Fruit fly (Drosophila melanogaster) whole organism, embryonic: ENCODE results near the gene Srp19.
A peak's percentile ranks its signal among the peaks of the same experiment; 100 is the strongest.

Experiments used
- Ada2b ChIP-seq: fragments of 200-800 bp; sonication (Bioruptor generic); IDR thresholded peaks from 2 replicates; pipeline ENCODE4 v1.3.6; 2022; ENCODE audit warnings: missing biosample characterization, missing genetic modification characterization
- Awh ChIP-seq: fragments of 200-800 bp; sonication (Bioruptor generic); IDR thresholded peaks from 2 replicates; pipeline ENCODE4, ENCODE4 v1.3.6; 2022; ENCODE audit warnings: missing biosample characterization, missing genetic modification characterization
- CG10979 ChIP-seq: fragments of 200-800 bp; sonication (Bioruptor generic); optimal IDR thresholded peaks from 2 replicates; lab custom pipeline; 2018; ENCODE audit warnings: missing biosample characterization, mild to moderate bottlenecking, missing genetic modification characterization, moderate library complexity
- CG11456 ChIP-seq: fragments of 200-800 bp; sonication (Bioruptor generic); IDR thresholded peaks from 3 replicates; pipeline ENCODE4 v1.3.6; 2022; ENCODE audit warnings: missing biosample characterization, missing genetic modification characterization
- CG12942 ChIP-seq: fragments of 200-800 bp; sonication (Bioruptor generic); optimal IDR thresholded peaks from 3 replicates; lab custom pipeline; 2016; ENCODE audit warnings: missing biosample characterization, missing genetic modification characterization
- CG15073 ChIP-seq: fragments of 200-800 bp; sonication (Bioruptor generic); optimal IDR thresholded peaks from 2 replicates; lab custom pipeline; 2016; ENCODE audit warnings: missing biosample characterization, missing genetic modification characterization
- CG17568 ChIP-seq: fragments of 200-800 bp; sonication (Bioruptor generic); optimal IDR thresholded peaks from 2 replicates; lab custom pipeline; 2018; ENCODE audit warnings: missing biosample characterization, mild to moderate bottlenecking, missing genetic modification characterization, moderate library complexity
- CG1792 ChIP-seq: fragments of 200-800 bp; sonication (Bioruptor generic); optimal IDR thresholded peaks from 2 replicates; lab custom pipeline; 2016; ENCODE audit warnings: missing biosample characterization, missing genetic modification characterization
- CG30020 ChIP-seq: fragments of 200-800 bp; optimal IDR thresholded peaks from 2 replicates; lab custom pipeline; 2019; ENCODE audit warnings: missing biosample characterization, mild to moderate bottlenecking, missing genetic modification characterization, moderate library complexity
- CG32772 ChIP-seq: fragments of 200-800 bp; sonication (Bioruptor generic); IDR thresholded peaks from 2 replicates; pipeline ENCODE4 v1.3.6; 2022; ENCODE audit warnings: missing biosample characterization, missing genetic modification characterization
- CG3407 ChIP-seq: fragments of 200-800 bp; sonication (Bioruptor generic); optimal IDR thresholded peaks from 2 replicates; lab custom pipeline; 2018; ENCODE audit warnings: missing biosample characterization, mild to moderate bottlenecking, missing genetic modification characterization
- CG4424 ChIP-seq: fragments of 200-800 bp; sonication (Bioruptor generic); optimal IDR thresholded peaks from 3 replicates; lab custom pipeline; 2016; ENCODE audit warnings: missing biosample characterization, missing genetic modification characterization
- CG4617 ChIP-seq: fragments of 200-800 bp; sonication (Bioruptor generic); optimal IDR thresholded peaks from 3 replicates; lab custom pipeline; 2016; ENCODE audit warnings: missing biosample characterization, missing genetic modification characterization, borderline replicate concordance
- CG6689 ChIP-seq: fragments of 200-800 bp; sonication (Bioruptor generic); IDR thresholded peaks from 2 replicates; pipeline ENCODE4 v1.3.6; 2022; ENCODE audit warnings: missing biosample characterization, missing genetic modification characterization
- CG6854 ChIP-seq: fragments of 200-800 bp; sonication (Bioruptor generic); optimal IDR thresholded peaks from 3 replicates; lab custom pipeline; 2017; ENCODE audit warnings: missing biosample characterization, mild to moderate bottlenecking, missing genetic modification characterization
- CG7357 ChIP-seq: fragments of 200-800 bp; sonication (Bioruptor generic); IDR thresholded peaks from 3 replicates; pipeline ENCODE4 v1.3.6; 2022; ENCODE audit warnings: missing biosample characterization, missing genetic modification characterization
- CG7928 ChIP-seq: fragments of 200-800 bp; sonication (Bioruptor generic); optimal IDR thresholded peaks from 2 replicates; lab custom pipeline; 2017; ENCODE audit warnings: missing biosample characterization, mild to moderate bottlenecking, missing genetic modification characterization
- D19A ChIP-seq: fragments of 200-800 bp; optimal IDR thresholded peaks from 3 replicates; lab custom pipeline; 2019; ENCODE audit warnings: missing biosample characterization, mild to moderate bottlenecking, missing genetic modification characterization, moderate library complexity
- D19B ChIP-seq: fragments of 200-800 bp; sonication (Bioruptor generic); optimal IDR thresholded peaks from 2 replicates; lab custom pipeline; 2017; ENCODE audit warnings: missing biosample characterization, mild to moderate bottlenecking, missing genetic modification characterization
- Doc2 ChIP-seq: fragments of 200-800 bp; sonication (Bioruptor generic); IDR thresholded peaks from 2 replicates; pipeline ENCODE4 v1.3.6; 2022; ENCODE audit warnings: missing biosample characterization, missing genetic modification characterization
- Eip74EF ChIP-seq, 2 experiments: fragments of 200-800 bp in 1 of 2; fragments of >200 bp in 1 of 2; sonication (Bioruptor generic) in 1 of 2; optimal IDR thresholded peaks; 2 replicates each; lab custom pipeline; 2017 to 2019; ENCODE audit warnings: missing biosample characterization in 2 of 2, missing genetic modification characterization in 2 of 2, mild to moderate bottlenecking in 1 of 2, moderate library complexity in 1 of 2
- Gsc ChIP-seq: fragments of 200-800 bp; sonication (Bioruptor generic); IDR thresholded peaks from 2 replicates; pipeline ENCODE4 v1.3.6; 2022; ENCODE audit warnings: missing biosample characterization, missing genetic modification characterization
- H2.0 ChIP-seq: fragments of 200-800 bp; sonication (Bioruptor generic); IDR thresholded peaks from 2 replicates; pipeline ENCODE4 v1.3.6; 2022; ENCODE audit warnings: missing biosample characterization, missing genetic modification characterization
- HHEX ChIP-seq: fragments of 200-800 bp; sonication (Bioruptor generic); optimal IDR thresholded peaks from 3 replicates; lab custom pipeline; 2017; ENCODE audit warnings: missing biosample characterization, mild to moderate bottlenecking, missing genetic modification characterization, missing genetic modification reagents
- Hey ChIP-seq: fragments of 200-800 bp; sonication (Bioruptor generic); optimal IDR thresholded peaks from 3 replicates; lab custom pipeline; 2018; ENCODE audit warnings: missing biosample characterization, mild to moderate bottlenecking, missing genetic modification characterization
- Hsf ChIP-seq: fragments of 200-800 bp; sonication (Bioruptor generic); optimal IDR thresholded peaks from 3 replicates; lab custom pipeline; 2016; ENCODE audit warnings: missing biosample characterization, missing genetic modification characterization
- Med ChIP-seq: fragments of 200-800 bp; sonication (Bioruptor generic); peaks from one replicate; lab custom pipeline; 2016; ENCODE audit warnings: missing biosample characterization, missing genetic modification characterization, mild to moderate bottlenecking, inconsistent platforms, moderate library complexity
- Neu2 ChIP-seq: fragments of 200-800 bp; sonication (Bioruptor generic); optimal IDR thresholded peaks from 3 replicates; lab custom pipeline; 2016; ENCODE audit warnings: missing biosample characterization, missing genetic modification characterization, borderline replicate concordance
- Ptx1 ChIP-seq: fragments of 200-800 bp; sonication (Bioruptor generic); IDR thresholded peaks from 2 replicates; pipeline ENCODE4 v1.3.6; 2022; ENCODE audit warnings: missing biosample characterization, missing genetic modification characterization
- Sox100B ChIP-seq: fragments of 200-800 bp; sonication (Bioruptor generic); optimal IDR thresholded peaks from 3 replicates; lab custom pipeline; 2018; ENCODE audit warnings: missing biosample characterization, mild to moderate bottlenecking, missing genetic modification characterization
- Ssrp ChIP-seq: fragments of 200-800 bp; sonication (Bioruptor generic); optimal IDR thresholded peaks from 2 replicates; lab custom pipeline; 2018; ENCODE audit warnings: missing biosample characterization, mild to moderate bottlenecking, missing genetic modification characterization, moderate library complexity
- Stat92E ChIP-seq, 3 experiments: fragments of >200 bp in 2 of 3; fragments of 200-800 bp in 1 of 3; sonication (Bioruptor generic) in 1 of 3; optimal IDR thresholded peaks; 2 replicates each; lab custom pipeline; 2017 to 2019; ENCODE audit warnings: missing biosample characterization in 3 of 3, missing genetic modification characterization in 3 of 3, mild to moderate bottlenecking in 1 of 3, moderate library complexity in 1 of 3
- TFAM ChIP-seq: fragments of 200-800 bp; sonication (Bioruptor generic); optimal IDR thresholded peaks from 2 replicates; lab custom pipeline; 2017; ENCODE audit warnings: missing biosample characterization, missing genetic modification characterization, inconsistent platforms
- bcd ChIP-seq: fragments of 200-800 bp; sonication (Bioruptor generic); optimal IDR thresholded peaks from 2 replicates; lab custom pipeline; 2017; ENCODE audit warnings: missing biosample characterization, mild to moderate bottlenecking, missing genetic modification characterization
- caup ChIP-seq: fragments of 200-800 bp; sonication (Bioruptor generic); optimal IDR thresholded peaks from 3 replicates; lab custom pipeline; 2017; ENCODE audit warnings: missing biosample characterization, mild to moderate bottlenecking, missing genetic modification characterization, moderate library complexity; ENCODE audit not compliant: severe bottlenecking
- chn ChIP-seq: fragments of 200-800 bp; sonication (Bioruptor generic); optimal IDR thresholded peaks from 2 replicates; lab custom pipeline; 2016; ENCODE audit warnings: missing biosample characterization, missing genetic modification characterization
- crc ChIP-seq: fragments of 200-800 bp; sonication (Bioruptor generic); optimal IDR thresholded peaks from 2 replicates; lab custom pipeline; 2016; ENCODE audit warnings: missing biosample characterization, missing genetic modification characterization
- gce ChIP-seq: fragments of 200-800 bp; sonication (Bioruptor generic); IDR thresholded peaks from 3 replicates; pipeline ENCODE4 v1.3.6; 2022; ENCODE audit warnings: missing biosample characterization, missing genetic modification characterization
- gem ChIP-seq: fragments of 200-800 bp; sonication (Bioruptor generic); optimal IDR thresholded peaks from 2 replicates; lab custom pipeline; 2019; ENCODE audit warnings: missing biosample characterization, mild to moderate bottlenecking, missing genetic modification characterization, moderate library complexity
- grau ChIP-seq: fragments of 200-800 bp; optimal IDR thresholded peaks from 3 replicates; lab custom pipeline; 2019; ENCODE audit warnings: missing biosample characterization, mild to moderate bottlenecking, missing genetic modification characterization, moderate library complexity
- ham ChIP-seq: fragments of 200-800 bp; sonication (Bioruptor generic); IDR thresholded peaks from 2 replicates; pipeline ENCODE4 v1.3.6; 2022; ENCODE audit warnings: missing biosample characterization, missing genetic modification characterization
- her ChIP-seq: fragments of 200-800 bp; sonication (Bioruptor generic); optimal IDR thresholded peaks from 2 replicates; lab custom pipeline; 2016; ENCODE audit warnings: missing biosample characterization, missing genetic modification characterization
- hkb ChIP-seq, 2 experiments: fragments of 200-800 bp in 1 of 2; fragments of >200 bp in 1 of 2; sonication (Bioruptor generic) in 1 of 2; IDR thresholded peaks in 1 of 2; optimal IDR thresholded peaks in 1 of 2; 2 replicates each; pipeline versions ENCODE4 v1.3.6 to Lab custom; 2017 to 2022; ENCODE audit warnings: missing biosample characterization in 1 of 2, missing genetic modification characterization in 1 of 2
- ind ChIP-seq: fragments of 200-800 bp; sonication (Bioruptor generic); optimal IDR thresholded peaks from 3 replicates; lab custom pipeline; 2016; ENCODE audit warnings: missing biosample characterization, missing genetic modification characterization
- mirr ChIP-seq: fragments of 200-800 bp; sonication (Bioruptor generic); optimal IDR thresholded peaks from 3 replicates; lab custom pipeline; 2018; ENCODE audit warnings: missing biosample characterization, mild to moderate bottlenecking, missing genetic modification characterization
- mld ChIP-seq: fragments of 200-800 bp; sonication (Bioruptor generic); IDR thresholded peaks from 3 replicates; pipeline ENCODE4 v1.3.6; 2022; ENCODE audit warnings: missing biosample characterization, missing genetic modification characterization; ENCODE audit not compliant: partially characterized antibody
- pfk ChIP-seq: fragments of 200-800 bp; sonication (Bioruptor generic); optimal IDR thresholded peaks from 2 replicates; lab custom pipeline; 2018; ENCODE audit warnings: missing biosample characterization, mild to moderate bottlenecking, missing genetic modification characterization, moderate library complexity
- sc ChIP-seq, 3 experiments: fragments of >200 bp in 2 of 3; fragments of 200-800 bp in 1 of 3; sonication (Bioruptor generic) in 1 of 3; optimal IDR thresholded peaks; 2 replicates in 2 of 3; 3 replicates in 1 of 3; lab custom pipeline; 2017; ENCODE audit warnings: mild to moderate bottlenecking in 1 of 3, missing biosample characterization in 1 of 3, missing genetic modification characterization in 1 of 3, missing genetic modification reagents in 1 of 3

Srp19 gene

DNA sequence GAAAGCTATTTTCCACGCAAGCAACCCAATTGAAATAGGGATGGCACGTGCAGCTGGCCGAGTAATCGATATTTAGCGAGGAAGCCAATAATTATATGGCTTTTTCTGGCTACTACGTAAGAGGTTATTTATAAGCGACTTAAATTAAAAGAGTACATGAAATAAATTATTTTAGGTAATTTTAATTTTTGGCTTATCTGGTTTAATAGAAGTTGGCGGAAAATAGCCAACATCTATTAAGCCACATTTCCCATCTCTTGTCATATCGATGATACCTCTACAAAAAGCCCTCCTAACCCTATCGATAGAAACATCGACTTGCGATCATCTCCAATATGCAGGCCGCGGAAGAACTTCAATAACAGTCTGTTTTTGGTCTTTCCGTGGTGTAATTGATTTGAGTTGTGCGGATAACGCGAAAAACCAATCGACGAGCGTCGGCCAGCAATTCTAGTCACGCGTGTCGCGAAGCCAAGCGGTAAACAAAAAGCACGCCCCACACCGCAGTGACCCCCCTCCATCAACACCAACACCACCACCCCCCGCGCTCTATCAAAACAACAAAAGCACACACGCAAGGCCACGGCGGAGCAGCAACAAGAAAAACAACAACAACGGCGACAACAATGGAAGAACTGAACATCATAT is at the start of gene Srp19, which contains the start of gene qm (continued):
- peak; percentile 56 for TF ChIP-seq Hsf
- no peak for TF ChIP-seq CG17568 (GFP tag; lab: Kevin White, UChicago)
- peak; percentile 59; the same call in 2 of the 3 replicates for TF ChIP-seq mld (GFP tag; lab: Robert Waterston, UW)
- TF ChIP-seq mirr: peak; percentile 22
- peak in 1 of 3 experiments; percentile 48 for TF ChIP-seq Stat92E (GFP tag; optimal IDR thresholded peaks at IDR 0.05; lab: Kevin White, UChicago)
- no peak for TF ChIP-seq CG15073
- TF ChIP-seq CG6689: peak; percentile 29; the same call in 1 of the 2 replicates
- peak; percentile 58 for TF ChIP-seq CG32772
- TF ChIP-seq D19A (tag; lab: Kevin White, UChicago): no peak
- no peak for TF ChIP-seq Hey (tag; lab: Kevin White, UChicago)
- no peak for TF ChIP-seq pfk (GFP tag; lab: Kevin White, UChicago)
- TF ChIP-seq CG6854 (GFP tag; lab: Kevin White, UChicago): peak; percentile 59
- no peak for TF ChIP-seq Sox100B (GFP tag; lab: Kevin White, UChicago)
- no peak for TF ChIP-seq CG7357
- TF ChIP-seq Ptx1 (GFP tag; lab: Robert Waterston, UW): peak; percentile 54; the same call in 1 of the 2 replicates
- no peak for TF ChIP-seq ham
- peak; percentile 19 for TF ChIP-seq CG12942
- TF ChIP-seq bcd (GFP tag; lab: Kevin White, UChicago): peak; percentile 46
- TF ChIP-seq Awh (GFP tag; lab: Robert Waterston, UW): no peak
- TF ChIP-seq hkb (optimal IDR thresholded peaks at IDR 0.05; lab: Kevin White, UChicago): peak; percentile 68
- TF ChIP-seq hkb (GFP tag; IDR thresholded peaks at IDR 0.05; lab: Robert Waterston, UW): peak; percentile 35; the same call in 1 of the 2 replicates
- TF ChIP-seq H2.0: 0 out of 2 replicates have a peak, but pooled peaks have one; percentile 2
- TF ChIP-seq chn (GFP tag; lab: Kevin White, UChicago): peak; percentile 44
- TF ChIP-seq Med (GFP tag; lab: Kevin White, UChicago): peak; percentile 85
- TF ChIP-seq sc (optimal IDR thresholded peaks at IDR 0.05; lab: Kevin White, UChicago): no peak
- TF ChIP-seq sc (GFP tag; optimal IDR thresholded peaks at IDR 0.05; lab: Kevin White, UChicago): no peak
- peak; percentile 76 for TF ChIP-seq gem (tag; lab: Kevin White, UChicago)
- peak; percentile 73; the same call in 2 of the 3 replicates for TF ChIP-seq gce
- TF ChIP-seq CG1792 (GFP tag; lab: Kevin White, UChicago): peak; percentile 20
- 0 out of 3 replicates have a peak, but pooled peaks have one; percentile 41 for TF ChIP-seq CG11456 (GFP tag; lab: Robert Waterston, UW)
- no peak for TF ChIP-seq D19B (GFP tag; lab: Kevin White, UChicago)
- no peak for TF ChIP-seq HHEX (GFP tag; lab: Kevin White, UChicago)
- TF ChIP-seq Neu2 (GFP tag; lab: Kevin White, UChicago): no peak
- TF ChIP-seq caup (GFP tag; lab: Kevin White, UChicago): peak; percentile 22
- peak; percentile 55 for TF ChIP-seq CG30020 (tag; lab: Kevin White, UChicago)
- TF ChIP-seq grau (tag; lab: Kevin White, UChicago): peak; percentile 20
- TF ChIP-seq her (GFP tag; lab: Kevin White, UChicago): no peak
- TF ChIP-seq crc (GFP tag; lab: Kevin White, UChicago): no peak
- TF ChIP-seq Eip74EF (GFP tag; optimal IDR thresholded peaks at IDR 0.05; lab: Kevin White, UChicago): peak in 1 of 2 experiments; percentile 44
- TF ChIP-seq CG3407 (GFP tag; lab: Kevin White, UChicago): no peak
- peak; percentile 27 for TF ChIP-seq CG10979 (tag; lab: Kevin White, UChicago)
- TF ChIP-seq Ada2b (GFP tag; lab: Robert Waterston, UW): peak; percentile 31; the same call in 1 of the 2 replicates
- TF ChIP-seq Gsc (GFP tag; lab: Robert Waterston, UW): no peak
- TF ChIP-seq CG7928 (GFP tag; lab: Kevin White, UChicago): no peak
- no peak for TF ChIP-seq Doc2 (GFP tag; lab: Robert Waterston, UW)
- no peak for TF ChIP-seq TFAM (GFP tag; lab: Kevin White, UChicago)
- no peak for TF ChIP-seq Ssrp (tag; lab: Kevin White, UChicago)
- peak; percentile 55 for TF ChIP-seq CG4424 (GFP tag; lab: Kevin White, UChicago)
- peak; percentile 57 for TF ChIP-seq ind (GFP tag; lab: Kevin White, UChicago)
- peak; percentile 19 for TF ChIP-seq CG4617 (GFP tag; lab: Kevin White, UChicago)
